Worm (Caenorhabditis elegans) whole organism, early embryonic: Measurements from ENCODE around the gene Y42A5A.3.

Source experiments
- F13C5.2 ChIP-seq: sonication (generic microtip); optimal IDR thresholded peaks from 2 replicates; lab custom pipeline; 2017; ENCODE audit warnings: mild to moderate bottlenecking, missing genetic modification characterization, inconsistent platforms, missing compliant biosample characterization
- ama-1 ChIP-seq: fragments of 150-350 bp; optimal IDR thresholded peaks from 2 replicates; lab custom pipeline; 2014
- flt-1 ChIP-seq: fragments of 200-800 bp; sonication (Bioruptor generic); IDR thresholded peaks from 2 replicates; pipeline ENCODE4 v1.3.6; 2022; ENCODE audit warnings: missing genetic modification characterization, missing compliant biosample characterization
- hmbx-1 ChIP-seq: sonication (generic microtip); optimal IDR thresholded peaks from 2 replicates; lab custom pipeline; 2016; ENCODE audit warnings: mild to moderate bottlenecking, missing genetic modification characterization, missing compliant biosample characterization
- pes-1 ChIP-seq: fragments of 200-800 bp; sonication (Bioruptor generic); IDR thresholded peaks from 2 replicates; pipeline ENCODE4 v1.3.6; 2022; ENCODE audit warnings: missing genetic modification reagents, missing genetic modification characterization, missing compliant biosample characterization
- tbx-11 ChIP-seq: fragments of 200-800 bp; sonication (Bioruptor generic); IDR thresholded peaks from 2 replicates; pipeline ENCODE4 v1.3.6; 2022; ENCODE audit warnings: missing genetic modification characterization, missing compliant biosample characterization
- tbx-37 ChIP-seq: fragments of 200-800 bp; sonication (Bioruptor generic); conservative IDR thresholded peaks from 2 replicates; pipeline ENCODE4 v1.3.6; 2022; ENCODE audit warnings: missing genetic modification reagents, missing genetic modification characterization, missing compliant biosample characterization

ce11 chrV:11056484-11056883 lies 39.3 kb downstream of the Y42A5A.3 start:
- TF ChIP-seq flt-1 (GFP tag; lab: Robert Waterston, UW) (no peak), pes-1 (no peak), tbx-11 (GFP tag; lab: Robert Waterston, UW) (no peak), F13C5.2 (tag; lab: Kevin White, UChicago) (no peak), ama-1 (lab: Kevin White, UChicago) (no peak), tbx-37 (GFP tag; lab: Robert Waterston, UW) (no peak), hmbx-1 (tag; lab: Kevin White, UChicago) (no peak)
